Worm (Caenorhabditis elegans) whole organism, early embryonic: ENCODE measurements around the gene gln-5.
A peak's percentile ranks its signal among the peaks of the same experiment; 100 is the strongest.

ENCODE experiments used
- B0310.2 ChIP-seq: sonication (generic microtip); optimal IDR thresholded peaks from 2 replicates; lab custom pipeline; 2016; ENCODE audit warnings: mild to moderate bottlenecking, missing genetic modification characterization, missing compliant biosample characterization
- F13C5.2 ChIP-seq: sonication (generic microtip); optimal IDR thresholded peaks from 2 replicates; lab custom pipeline; 2017; ENCODE audit warnings: mild to moderate bottlenecking, missing genetic modification characterization, inconsistent platforms, missing compliant biosample characterization
- aly-1 ChIP-seq: sonication (generic microtip); optimal IDR thresholded peaks from 2 replicates; lab custom pipeline; 2016; ENCODE audit warnings: missing genetic modification characterization, missing compliant biosample characterization
- ama-1 ChIP-seq: fragments of 150-350 bp; optimal IDR thresholded peaks from 2 replicates; lab custom pipeline; 2014
- ceh-13 ChIP-seq: fragments of 200-800 bp; sonication (Bioruptor generic); optimal IDR thresholded peaks from 2 replicates; lab custom pipeline; 2018; ENCODE audit warnings: mild to moderate bottlenecking, missing genetic modification characterization, missing compliant biosample characterization
- ceh-36 ChIP-seq: sonication (generic microtip); optimal IDR thresholded peaks from 2 replicates; lab custom pipeline; 2016; ENCODE audit warnings: missing genetic modification characterization, inconsistent platforms, missing compliant biosample characterization
- ets-7 ChIP-seq: sonication (generic microtip); optimal IDR thresholded peaks from 2 replicates; lab custom pipeline; 2016; ENCODE audit warnings: missing genotype, missing genetic modification characterization, missing compliant biosample characterization
- flt-1 ChIP-seq: fragments of 200-800 bp; sonication (Bioruptor generic); IDR thresholded peaks from 2 replicates; pipeline ENCODE4 v1.3.6; 2022; ENCODE audit warnings: missing genetic modification characterization, missing compliant biosample characterization
- hmbx-1 ChIP-seq: sonication (generic microtip); optimal IDR thresholded peaks from 2 replicates; lab custom pipeline; 2016; ENCODE audit warnings: mild to moderate bottlenecking, missing genetic modification characterization, missing compliant biosample characterization
- hmg-4 ChIP-seq: fragments of 200-800 bp; sonication (Bioruptor generic); optimal IDR thresholded peaks from 2 replicates; lab custom pipeline; 2018; ENCODE audit warnings: mild to moderate bottlenecking, missing genetic modification characterization, missing compliant biosample characterization
- hnd-1 ChIP-seq: sonication (generic microtip); optimal IDR thresholded peaks from 2 replicates; lab custom pipeline; 2016; ENCODE audit warnings: missing genetic modification characterization, missing compliant biosample characterization
- pes-1 ChIP-seq: fragments of 200-800 bp; sonication (Bioruptor generic); IDR thresholded peaks from 2 replicates; pipeline ENCODE4 v1.3.6; 2022; ENCODE audit warnings: missing genetic modification reagents, missing genetic modification characterization, missing compliant biosample characterization
- scrt-1 ChIP-seq: fragments of 200-800 bp; sonication (Bioruptor generic); IDR thresholded peaks from 2 replicates; pipeline ENCODE4 v1.3.6; 2022; ENCODE audit warnings: missing genetic modification characterization, missing compliant biosample characterization
- sea-1 ChIP-seq: fragments of 200-800 bp; sonication (Bioruptor generic); conservative IDR thresholded peaks from 2 replicates; pipeline ENCODE4 v1.3.6; 2022; ENCODE audit warnings: missing genetic modification characterization, missing compliant biosample characterization
- tbx-11 ChIP-seq: fragments of 200-800 bp; sonication (Bioruptor generic); IDR thresholded peaks from 2 replicates; pipeline ENCODE4 v1.3.6; 2022; ENCODE audit warnings: missing genetic modification characterization, missing compliant biosample characterization
- tbx-37 ChIP-seq: fragments of 200-800 bp; sonication (Bioruptor generic); conservative IDR thresholded peaks from 2 replicates; pipeline ENCODE4 v1.3.6; 2022; ENCODE audit warnings: missing genetic modification reagents, missing genetic modification characterization, missing compliant biosample characterization
- tra-4 ChIP-seq: sonication (generic microtip); optimal IDR thresholded peaks from 2 replicates; lab custom pipeline; 2017; ENCODE audit warnings: missing genetic modification characterization, missing compliant biosample characterization

Gene gln-5

ce11 chrIV:17281060-17282021 is 7.9 kb upstream of the gln-5 start:
- TF ChIP-seq ceh-36 (peak; percentile 42), B0310.2 (tag; lab: Kevin White, UChicago) (no peak), F13C5.2 (no peak), tbx-37 (GFP tag; lab: Robert Waterston, UW) (0 out of 2 replicates have a peak, but pooled peaks have one; percentile 7)

DNA sequence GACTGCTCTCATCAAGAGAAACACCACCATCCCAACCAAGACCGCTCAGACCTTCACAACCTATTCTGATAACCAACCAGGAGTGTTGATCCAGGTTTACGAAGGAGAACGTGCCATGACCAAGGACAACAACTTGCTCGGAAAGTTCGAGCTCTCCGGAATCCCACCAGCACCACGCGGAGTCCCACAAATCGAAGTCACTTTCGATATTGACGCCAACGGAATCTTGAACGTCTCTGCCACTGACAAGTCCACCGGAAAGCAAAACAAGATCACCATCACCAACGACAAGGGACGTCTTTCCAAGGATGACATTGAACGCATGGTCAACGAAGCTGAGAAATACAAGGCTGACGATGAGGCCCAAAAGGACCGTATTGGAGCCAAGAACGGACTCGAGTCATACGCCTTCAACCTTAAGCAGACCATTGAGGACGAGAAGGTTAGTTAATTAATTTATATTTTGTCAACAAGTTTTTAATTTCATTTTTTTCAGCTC is 7.0 kb upstream of the gln-5 start:
- TF ChIP-seq flt-1 (0 out of 2 replicates have a peak, but pooled peaks have one; percentile 4), tbx-37 (GFP tag; lab: Robert Waterston, UW) (no peak), sea-1 (GFP tag; lab: Robert Waterston, UW) (no peak), ama-1 (lab: Kevin White, UChicago) (peak; percentile 85), aly-1 (no peak), pes-1 (no peak), hmbx-1 (tag; lab: Kevin White, UChicago) (no peak), F13C5.2 (no peak), ceh-13 (GFP tag; lab: Kevin White, UChicago) (no peak), ceh-36 (no peak), hnd-1 (no peak), tra-4 (tag; lab: Kevin White, UChicago) (no peak), B0310.2 (tag; lab: Kevin White, UChicago) (no peak), scrt-1 (GFP tag; lab: Robert Waterston, UW) (no peak)

- no peak for TF ChIP-seq F13C5.2
- no peak for TF ChIP-seq scrt-1 (GFP tag; lab: Robert Waterston, UW)
- 0 out of 2 replicates have a peak, but pooled peaks have one; percentile 52 for TF ChIP-seq sea-1 (GFP tag; lab: Robert Waterston, UW)
- no peak for TF ChIP-seq tbx-37 (GFP tag; lab: Robert Waterston, UW)
- peak; percentile 34 for TF ChIP-seq aly-1
Observed at ce11 chrIV:17279592-17280440, 6.4 kb upstream of the gln-5 start.

DNA sequence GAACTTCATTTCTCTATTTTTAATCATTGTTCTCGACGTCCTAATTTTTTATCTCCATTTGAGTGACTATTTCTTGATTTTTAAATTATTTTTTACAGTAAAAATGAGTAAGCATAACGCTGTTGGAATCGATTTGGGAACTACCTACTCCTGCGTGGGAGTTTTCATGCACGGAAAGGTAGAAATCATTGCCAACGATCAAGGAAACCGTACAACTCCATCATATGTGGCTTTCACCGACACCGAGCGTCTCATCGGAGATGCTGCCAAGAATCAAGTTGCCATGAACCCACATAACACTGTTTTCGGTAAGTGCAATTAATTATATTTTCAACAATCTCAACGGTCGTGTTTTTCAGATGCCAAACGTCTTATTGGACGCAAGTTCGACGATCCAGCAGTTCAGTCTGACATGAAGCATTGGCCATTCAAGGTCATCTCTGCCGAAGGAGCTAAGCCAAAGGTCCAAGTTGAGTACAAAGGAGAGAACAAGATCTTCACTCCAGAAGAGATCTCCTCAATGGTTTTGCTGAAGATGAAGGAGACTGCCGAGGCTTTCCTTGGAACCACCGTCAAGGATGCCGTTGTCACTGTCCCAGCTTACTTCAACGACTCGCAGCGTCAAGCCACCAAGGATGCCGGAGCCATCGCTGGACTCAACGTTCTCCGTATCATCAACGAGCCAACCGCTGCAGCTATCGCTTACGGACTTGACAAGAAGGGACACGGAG is 5.6 kb upstream of the gln-5 start, which contains the start of gene hsp-1:
Gene hsp-1, plus strand, starts transcription at position 99 of the 731 bp plus-strand sequence.
- TF ChIP-seq hmbx-1 (tag; lab: Kevin White, UChicago) (no peak), ama-1 (lab: Kevin White, UChicago) (no peak)

- TF ChIP-seq hmg-4 (GFP tag; lab: Kevin White, UChicago): peak; percentile 89
- TF ChIP-seq hnd-1: peak; percentile 53
- peak; percentile 73 for TF ChIP-seq tra-4 (tag; lab: Kevin White, UChicago)
- TF ChIP-seq B0310.2 (tag; lab: Kevin White, UChicago): peak; percentile 55
- TF ChIP-seq ceh-13 (GFP tag; lab: Kevin White, UChicago): peak; percentile 65
- TF ChIP-seq scrt-1 (GFP tag; lab: Robert Waterston, UW): no peak
- peak; percentile 57 for TF ChIP-seq ceh-36
- TF ChIP-seq ama-1 (lab: Kevin White, UChicago): no peak
- no peak for TF ChIP-seq tbx-11 (GFP tag; lab: Robert Waterston, UW)
- TF ChIP-seq hmbx-1 (tag; lab: Kevin White, UChicago): peak; percentile 69
- no peak for TF ChIP-seq ets-7 (tag; lab: Kevin White, UChicago)
- peak; percentile 83 for TF ChIP-seq sea-1 (GFP tag; lab: Robert Waterston, UW)
- TF ChIP-seq pes-1: peak; percentile 50; the same call in 1 of the 2 replicates
- TF ChIP-seq flt-1: peak; percentile 67
- TF ChIP-seq tbx-37 (GFP tag; lab: Robert Waterston, UW): no peak
- TF ChIP-seq aly-1: no peak
- peak; percentile 96 for TF ChIP-seq F13C5.2
Observed at ce11 chrIV:17278363-17278762, 4.9 kb upstream of the gln-5 start.

ce11 chrIV:17277459-17278173 is 4.2 kb upstream of the gln-5 start:
- TF ChIP-seq tbx-37 (GFP tag; lab: Robert Waterston, UW) (no peak), ets-7 (tag; lab: Kevin White, UChicago) (no peak), ama-1 (lab: Kevin White, UChicago) (peak; percentile 3), scrt-1 (GFP tag; lab: Robert Waterston, UW) (no peak), aly-1 (no peak)
